Worm (Caenorhabditis elegans) whole organism, early embryonic: Measurements from ENCODE around the gene skr-16.

ENCODE experiments used
- B0310.2 ChIP-seq: sonication (generic microtip); optimal IDR thresholded peaks from 2 replicates; lab custom pipeline; 2016; ENCODE audit warnings: mild to moderate bottlenecking, missing genetic modification characterization, missing compliant biosample characterization
- F13C5.2 ChIP-seq: sonication (generic microtip); optimal IDR thresholded peaks from 2 replicates; lab custom pipeline; 2017; ENCODE audit warnings: mild to moderate bottlenecking, missing genetic modification characterization, inconsistent platforms, missing compliant biosample characterization
- aly-1 ChIP-seq: sonication (generic microtip); optimal IDR thresholded peaks from 2 replicates; lab custom pipeline; 2016; ENCODE audit warnings: missing genetic modification characterization, missing compliant biosample characterization
- ama-1 ChIP-seq: fragments of 150-350 bp; optimal IDR thresholded peaks from 2 replicates; lab custom pipeline; 2014
- ceh-13 ChIP-seq: fragments of 200-800 bp; sonication (Bioruptor generic); optimal IDR thresholded peaks from 2 replicates; lab custom pipeline; 2018; ENCODE audit warnings: mild to moderate bottlenecking, missing genetic modification characterization, missing compliant biosample characterization
- ceh-36 ChIP-seq: sonication (generic microtip); optimal IDR thresholded peaks from 2 replicates; lab custom pipeline; 2016; ENCODE audit warnings: missing genetic modification characterization, inconsistent platforms, missing compliant biosample characterization
- ets-7 ChIP-seq: sonication (generic microtip); optimal IDR thresholded peaks from 2 replicates; lab custom pipeline; 2016; ENCODE audit warnings: missing genotype, missing genetic modification characterization, missing compliant biosample characterization
- flt-1 ChIP-seq: fragments of 200-800 bp; sonication (Bioruptor generic); IDR thresholded peaks from 2 replicates; pipeline ENCODE4 v1.3.6; 2022; ENCODE audit warnings: missing genetic modification characterization, missing compliant biosample characterization
- hmbx-1 ChIP-seq: sonication (generic microtip); optimal IDR thresholded peaks from 2 replicates; lab custom pipeline; 2016; ENCODE audit warnings: mild to moderate bottlenecking, missing genetic modification characterization, missing compliant biosample characterization
- hmg-4 ChIP-seq: fragments of 200-800 bp; sonication (Bioruptor generic); optimal IDR thresholded peaks from 2 replicates; lab custom pipeline; 2018; ENCODE audit warnings: mild to moderate bottlenecking, missing genetic modification characterization, missing compliant biosample characterization
- hnd-1 ChIP-seq: sonication (generic microtip); optimal IDR thresholded peaks from 2 replicates; lab custom pipeline; 2016; ENCODE audit warnings: missing genetic modification characterization, missing compliant biosample characterization
- pes-1 ChIP-seq: fragments of 200-800 bp; sonication (Bioruptor generic); IDR thresholded peaks from 2 replicates; pipeline ENCODE4 v1.3.6; 2022; ENCODE audit warnings: missing genetic modification reagents, missing genetic modification characterization, missing compliant biosample characterization
- scrt-1 ChIP-seq: fragments of 200-800 bp; sonication (Bioruptor generic); IDR thresholded peaks from 2 replicates; pipeline ENCODE4 v1.3.6; 2022; ENCODE audit warnings: missing genetic modification characterization, missing compliant biosample characterization
- sea-1 ChIP-seq: fragments of 200-800 bp; sonication (Bioruptor generic); conservative IDR thresholded peaks from 2 replicates; pipeline ENCODE4 v1.3.6; 2022; ENCODE audit warnings: missing genetic modification characterization, missing compliant biosample characterization
- tbx-11 ChIP-seq: fragments of 200-800 bp; sonication (Bioruptor generic); IDR thresholded peaks from 2 replicates; pipeline ENCODE4 v1.3.6; 2022; ENCODE audit warnings: missing genetic modification characterization, missing compliant biosample characterization
- tbx-37 ChIP-seq: fragments of 200-800 bp; sonication (Bioruptor generic); conservative IDR thresholded peaks from 2 replicates; pipeline ENCODE4 v1.3.6; 2022; ENCODE audit warnings: missing genetic modification reagents, missing genetic modification characterization, missing compliant biosample characterization
- tra-4 ChIP-seq: sonication (generic microtip); optimal IDR thresholded peaks from 2 replicates; lab custom pipeline; 2017; ENCODE audit warnings: missing genetic modification characterization, missing compliant biosample characterization

The skr-16 gene

DNA sequence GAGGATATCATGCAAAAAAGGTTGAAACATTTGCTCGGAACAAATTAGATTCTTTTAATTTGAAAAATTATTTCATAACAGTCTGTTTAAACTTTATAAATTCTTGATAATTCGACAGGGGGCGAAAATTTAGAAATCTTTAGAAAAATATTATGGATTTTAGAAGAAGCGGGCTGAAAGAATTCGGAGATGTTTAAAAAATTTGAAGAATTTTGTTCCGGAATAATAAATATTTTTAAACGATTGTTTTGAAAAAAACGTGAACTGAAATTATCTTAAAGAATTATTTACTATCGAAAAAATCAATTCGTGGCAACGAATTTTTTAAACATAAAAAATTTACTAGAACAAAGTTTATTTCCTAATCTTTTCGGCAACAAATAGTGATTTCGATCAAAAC, 35.2 kb downstream of the skr-16 start, which contains the start of gene R13A1.3:
TSS of gene R13A1.3 (plus strand) at position 301 of the 400 bp plus-strand sequence.
- TF ChIP-seq tbx-37: no peak
- no peak for TF ChIP-seq aly-1 (tag; lab: Kevin White, UChicago)
- TF ChIP-seq hmg-4 (GFP tag; lab: Kevin White, UChicago): no peak
- no peak for TF ChIP-seq ets-7 (tag; lab: Kevin White, UChicago)
- TF ChIP-seq pes-1 (GFP tag; lab: Robert Waterston, UW): no peak
- TF ChIP-seq F13C5.2: no peak
- no peak for TF ChIP-seq ceh-36 (tag; lab: Kevin White, UChicago)
- TF ChIP-seq flt-1 (GFP tag; lab: Robert Waterston, UW): no peak
- no peak for TF ChIP-seq hmbx-1
- no peak for TF ChIP-seq ceh-13 (GFP tag; lab: Kevin White, UChicago)
- no peak for TF ChIP-seq ama-1
- no peak for TF ChIP-seq tbx-11
- no peak for TF ChIP-seq scrt-1 (GFP tag; lab: Robert Waterston, UW)
- no peak for TF ChIP-seq sea-1 (GFP tag; lab: Robert Waterston, UW)
- no peak for TF ChIP-seq hnd-1 (tag; lab: Kevin White, UChicago)
- TF ChIP-seq tra-4 (tag; lab: Kevin White, UChicago): no peak
- TF ChIP-seq B0310.2: no peak

DNA sequence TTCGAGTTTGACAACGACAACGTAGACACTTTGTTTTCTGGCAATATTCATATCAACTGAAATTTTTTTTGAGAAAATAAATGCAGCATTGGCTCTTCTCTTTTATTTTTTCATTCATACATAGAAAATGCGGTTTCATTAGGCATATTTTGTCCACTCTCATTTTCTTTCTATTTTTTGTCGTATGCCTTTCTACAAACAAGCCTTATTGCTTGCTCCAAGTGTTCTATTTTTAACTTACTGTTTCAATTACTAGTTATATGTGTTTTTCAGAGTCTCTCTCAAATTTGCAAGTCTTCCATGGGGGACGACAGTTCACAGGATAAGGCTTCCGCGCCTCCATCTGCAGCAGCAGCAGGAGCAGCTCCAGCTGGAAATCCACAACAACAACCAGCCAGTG, 37.5 kb downstream of the skr-16 start, which contains the start of gene kcc-1:
TSS of gene kcc-1 (plus strand) at position 301 of the 400 bp plus-strand sequence.
- TF ChIP-seq ceh-36 (tag; lab: Kevin White, UChicago) (no peak), scrt-1 (GFP tag; lab: Robert Waterston, UW) (no peak), B0310.2 (no peak), ceh-13 (GFP tag; lab: Kevin White, UChicago) (no peak)

DNA sequence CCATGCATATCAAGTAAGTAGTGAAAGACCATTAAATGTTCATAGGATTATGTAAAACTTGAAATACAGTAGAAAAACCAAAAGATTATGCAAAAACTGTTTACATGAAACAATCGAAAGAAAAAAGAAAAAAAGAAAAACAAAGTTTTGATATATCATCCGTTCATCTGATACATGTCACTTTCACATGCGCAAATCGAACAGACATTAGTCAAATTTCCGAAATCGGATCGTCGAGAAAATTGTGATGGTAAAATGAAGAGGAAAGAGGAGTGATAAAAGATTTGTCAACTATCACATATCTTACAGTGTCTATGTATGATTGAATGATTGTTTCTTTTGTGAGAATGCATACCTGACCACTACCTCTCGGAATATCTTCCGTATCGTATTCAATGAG, 40.5 kb downstream of the skr-16 start:
- TF ChIP-seq aly-1 (tag; lab: Kevin White, UChicago): no peak
- TF ChIP-seq hmg-4 (GFP tag; lab: Kevin White, UChicago): no peak
- TF ChIP-seq ceh-13 (GFP tag; lab: Kevin White, UChicago): no peak
- TF ChIP-seq flt-1 (GFP tag; lab: Robert Waterston, UW): no peak
- no peak for TF ChIP-seq tbx-11
- TF ChIP-seq scrt-1 (GFP tag; lab: Robert Waterston, UW): no peak
- TF ChIP-seq ets-7 (tag; lab: Kevin White, UChicago): no peak
- TF ChIP-seq tbx-37: no peak
- TF ChIP-seq B0310.2: no peak
- TF ChIP-seq ama-1: no peak
- no peak for TF ChIP-seq F13C5.2
- TF ChIP-seq hmbx-1: no peak
- TF ChIP-seq sea-1 (GFP tag; lab: Robert Waterston, UW): no peak

DNA sequence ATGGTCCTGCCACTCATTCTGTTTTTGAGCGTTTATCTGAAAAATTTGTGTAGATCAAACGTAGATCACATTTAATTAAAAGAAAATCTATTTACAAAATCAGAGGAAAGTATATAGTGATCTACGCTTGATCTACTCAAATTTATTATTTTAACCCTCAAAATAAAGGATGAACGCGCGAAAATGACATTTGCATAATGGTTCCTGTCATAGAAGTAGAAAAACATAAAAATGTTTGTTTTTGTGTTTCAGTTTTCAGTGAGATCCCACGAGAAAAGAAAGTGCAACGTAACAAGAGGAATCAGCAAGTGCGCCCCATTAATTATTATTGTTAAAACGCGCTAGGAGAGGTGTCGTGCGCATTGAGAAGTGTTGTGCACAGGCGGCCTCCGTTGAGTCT, 42.8 kb downstream of the skr-16 start:
- TF ChIP-seq ceh-13 (GFP tag; lab: Kevin White, UChicago) (no peak), tbx-11 (no peak), F13C5.2 (no peak), tbx-37 (no peak), flt-1 (GFP tag; lab: Robert Waterston, UW) (no peak), sea-1 (GFP tag; lab: Robert Waterston, UW) (no peak), hnd-1 (tag; lab: Kevin White, UChicago) (no peak), pes-1 (GFP tag; lab: Robert Waterston, UW) (no peak), hmg-4 (GFP tag; lab: Kevin White, UChicago) (no peak)

DNA sequence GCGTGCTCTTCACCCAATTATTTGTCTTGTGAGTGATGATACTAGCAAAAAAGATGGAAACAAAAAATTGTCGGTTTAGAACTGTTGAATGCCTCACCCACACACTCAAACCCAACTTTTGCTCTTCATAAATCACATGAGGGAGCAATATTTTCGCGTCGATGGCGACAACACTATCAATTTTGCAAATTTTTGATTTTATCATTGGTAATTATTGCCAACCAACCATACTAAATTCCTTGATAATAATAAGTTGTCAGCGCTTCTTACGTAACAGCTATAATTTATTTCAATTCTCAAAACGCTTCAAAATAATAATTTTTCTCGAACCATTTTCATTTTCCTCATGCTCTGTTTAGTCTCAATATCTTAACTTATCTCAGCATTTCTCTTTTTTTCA, 44.3 kb downstream of the skr-16 start:
- TF ChIP-seq tbx-11 (no peak), hmbx-1 (no peak), pes-1 (GFP tag; lab: Robert Waterston, UW) (no peak), flt-1 (GFP tag; lab: Robert Waterston, UW) (no peak), B0310.2 (no peak), tbx-37 (no peak), F13C5.2 (no peak), hnd-1 (tag; lab: Kevin White, UChicago) (no peak), ets-7 (tag; lab: Kevin White, UChicago) (no peak), ceh-13 (GFP tag; lab: Kevin White, UChicago) (no peak), tra-4 (tag; lab: Kevin White, UChicago) (no peak), sea-1 (GFP tag; lab: Robert Waterston, UW) (no peak), scrt-1 (GFP tag; lab: Robert Waterston, UW) (no peak), ceh-36 (tag; lab: Kevin White, UChicago) (no peak), aly-1 (tag; lab: Kevin White, UChicago) (no peak), ama-1 (no peak), hmg-4 (GFP tag; lab: Kevin White, UChicago) (no peak)

DNA sequence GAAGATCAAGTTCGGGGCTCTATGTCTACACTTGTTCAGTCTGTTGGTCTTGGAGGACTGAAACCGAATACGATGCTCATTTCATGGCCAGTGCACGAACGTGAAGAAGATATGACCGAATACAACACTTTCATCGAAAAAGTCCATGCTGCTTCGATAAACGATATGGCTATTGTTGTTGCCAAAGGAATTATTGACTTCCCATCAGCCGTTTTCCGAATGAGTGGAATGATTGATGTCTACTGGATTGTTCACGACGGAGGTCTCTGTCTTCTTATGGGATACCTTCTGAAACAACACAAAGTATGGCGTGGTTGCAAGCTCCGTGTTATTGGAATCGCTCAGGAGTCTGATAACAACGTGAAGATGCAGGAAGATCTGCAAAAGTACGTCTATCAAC, 47.7 kb downstream of the skr-16 start:
- TF ChIP-seq pes-1 (GFP tag; lab: Robert Waterston, UW) (no peak), hmbx-1 (no peak), sea-1 (GFP tag; lab: Robert Waterston, UW) (no peak), tbx-37 (no peak), ama-1 (no peak), ceh-36 (tag; lab: Kevin White, UChicago) (no peak), hnd-1 (tag; lab: Kevin White, UChicago) (no peak), ets-7 (tag; lab: Kevin White, UChicago) (no peak), tbx-11 (no peak), scrt-1 (GFP tag; lab: Robert Waterston, UW) (no peak), aly-1 (tag; lab: Kevin White, UChicago) (no peak), tra-4 (tag; lab: Kevin White, UChicago) (no peak), flt-1 (GFP tag; lab: Robert Waterston, UW) (no peak), F13C5.2 (no peak), B0310.2 (no peak), ceh-13 (GFP tag; lab: Kevin White, UChicago) (no peak), hmg-4 (GFP tag; lab: Kevin White, UChicago) (no peak)
